Worm (Caenorhabditis elegans): ENCODE measurements around the gene F43E2.1.

- TF ChIP-seq nhr-12 (tag; optimal IDR thresholded peaks at IDR 0.05) (no peak), lin-13 (tag; optimal IDR thresholded peaks at IDR 0.05) (no peak), nhr-28 (tag; optimal IDR thresholded peaks at IDR 0.05) (no peak), lsy-2 (tag; optimal IDR thresholded peaks at IDR 0.05) (no peak), unc-62 (GFP tag; optimal IDR thresholded peaks at IDR 0.05) (no peak), flh-1 (GFP tag; optimal IDR thresholded peaks at IDR 0.05) (no peak), snpc-4 (tag; optimal IDR thresholded peaks at IDR 0.05) (no peak), drap-1 (GFP tag; optimal IDR thresholded peaks at IDR 0.05) (no peak), unc-39 (tag; optimal IDR thresholded peaks at IDR 0.05) (no peak), elt-3 (tag; optimal IDR thresholded peaks at IDR 0.05) (no peak), nhr-2 (tag; optimal IDR thresholded peaks at IDR 0.05) (no peak)
Observed at ce11 chrII:7356326-7356725, 18.8 kb upstream of the F43E2.1 start, which contains the start of gene haf-2.

All from whole organism, mixed stage, embryonic.